Worm (Caenorhabditis elegans): ENCODE measurements around the gene sup-26.

ce11 chrIII:4247571-4247970 is 32.5 kb downstream of the sup-26 start, which contains the start of gene Y44F5A.1:
- no peak for TF ChIP-seq sox-4 (tag; optimal IDR thresholded peaks at IDR 0.05)
- TF ChIP-seq che-1 (tag; optimal IDR thresholded peaks at IDR 0.05), result no peak
- no peak for TF ChIP-seq lim-6 (tag; optimal IDR thresholded peaks at IDR 0.05)
- no peak for TF ChIP-seq nhr-11 (tag; optimal IDR thresholded peaks at IDR 0.05)
- no peak for TF ChIP-seq ceh-34 (tag; optimal IDR thresholded peaks at IDR 0.05)
- TF ChIP-seq tbx-2 (tag; optimal IDR thresholded peaks at IDR 0.05), result no peak
- no peak for TF ChIP-seq pha-4 (tag; optimal IDR thresholded peaks at IDR 0.05)
- TF ChIP-seq ets-4 (tag; optimal IDR thresholded peaks at IDR 0.05), result no peak
- TF ChIP-seq syd-9 (tag; optimal IDR thresholded peaks at IDR 0.05), result no peak
- TF ChIP-seq unc-86 (tag; optimal IDR thresholded peaks at IDR 0.05), result no peak
- TF ChIP-seq F13H6.1 (tag; optimal IDR thresholded peaks at IDR 0.05), result no peak
- TF ChIP-seq pqm-1 (tag; optimal IDR thresholded peaks at IDR 0.05), result no peak
- TF ChIP-seq ttx-3 (tag; optimal IDR thresholded peaks at IDR 0.05), result no peak

Data from whole organism, late embryonic.